Worm (Caenorhabditis elegans) whole organism, L3 larva: Measurements from ENCODE around the gene H40L08.8.

ENCODE experiments used
- ZK546.5 ChIP-seq: sonication (generic microtip); optimal IDR thresholded peaks from 2 replicates; lab custom pipeline; 2017; ENCODE audit warnings: missing biosample characterization, missing genetic modification characterization
- aly-2 ChIP-seq: fragments of 150-350 bp; optimal IDR thresholded peaks from 2 replicates; lab custom pipeline; 2014; ENCODE audit warnings: missing biosample characterization, missing genetic modification characterization
- ama-1 ChIP-seq: fragments of 150-350 bp; optimal IDR thresholded peaks from 2 replicates; lab custom pipeline; 2018
- ceh-16 ChIP-seq: sonication (generic microtip); optimal IDR thresholded peaks from 2 replicates; lab custom pipeline; 2017; ENCODE audit warnings: missing biosample characterization, missing genetic modification characterization
- ceh-28 ChIP-seq: fragments of 150-350 bp; optimal IDR thresholded peaks from 2 replicates; lab custom pipeline; 2014; ENCODE audit warnings: missing biosample characterization, missing genetic modification reagents, missing genetic modification characterization
- ceh-9 ChIP-seq: sonication (generic microtip); optimal IDR thresholded peaks from 2 replicates; lab custom pipeline; 2018; ENCODE audit warnings: missing biosample characterization, missing genetic modification characterization
- daf-12 ChIP-seq: fragments of 150-350 bp; optimal IDR thresholded peaks from 2 replicates; lab custom pipeline; 2014; ENCODE audit warnings: missing biosample characterization, missing genetic modification reagents, missing genetic modification characterization
- egl-27 ChIP-seq: sonication (generic microtip); optimal IDR thresholded peaks from 4 replicates; lab custom pipeline; 2017; ENCODE audit warnings: missing biosample characterization, missing genetic modification reagents, missing genetic modification characterization
- egl-5 ChIP-seq: fragments of 150-350 bp; optimal IDR thresholded peaks from 2 replicates; lab custom pipeline; 2017; ENCODE audit warnings: missing biosample characterization, missing genetic modification reagents, missing genetic modification characterization, inconsistent platforms
- elt-1 ChIP-seq: fragments of 150-350 bp; optimal IDR thresholded peaks from 2 replicates; lab custom pipeline; 2014; ENCODE audit warnings: missing biosample characterization, missing genetic modification characterization
- elt-2 ChIP-seq: sonication (generic microtip); optimal IDR thresholded peaks from 2 replicates; lab custom pipeline; 2016; ENCODE audit warnings: missing genetic modification reagents, mild to moderate bottlenecking, missing genetic modification characterization, missing compliant biosample characterization
- elt-3 ChIP-seq, 3 experiments: fragments of 150-350 bp in 1 of 3; sonication (generic microtip) in 2 of 3; optimal IDR thresholded peaks; 2 replicates in 2 of 3; 4 replicates in 1 of 3; lab custom pipeline; 2014 to 2017; ENCODE audit warnings: missing biosample characterization in 3 of 3, missing genetic modification characterization in 3 of 3
- fkh-10 ChIP-seq: sonication (generic microtip); optimal IDR thresholded peaks from 2 replicates; lab custom pipeline; 2017; ENCODE audit warnings: missing biosample characterization, missing genetic modification reagents, missing genetic modification characterization
- fkh-2 ChIP-seq: fragments of 150-350 bp; optimal IDR thresholded peaks from 2 replicates; lab custom pipeline; 2014; ENCODE audit warnings: missing biosample characterization, missing genetic modification reagents, missing genetic modification characterization
- fos-1 ChIP-seq: fragments of 150-350 bp; optimal IDR thresholded peaks from 2 replicates; lab custom pipeline; 2014; ENCODE audit warnings: missing biosample characterization, missing genetic modification characterization
- hmg-11 ChIP-seq: sonication (generic microtip); optimal IDR thresholded peaks from 2 replicates; lab custom pipeline; 2016; ENCODE audit warnings: missing genetic modification characterization, missing compliant biosample characterization
- lin-15B ChIP-seq: fragments of 150-350 bp; optimal IDR thresholded peaks from 2 replicates; lab custom pipeline; 2014; ENCODE audit warnings: missing biosample characterization, missing genetic modification characterization
- lin-39 ChIP-seq: fragments of 150-350 bp; optimal IDR thresholded peaks from 2 replicates; lab custom pipeline; 2018; ENCODE audit warnings: missing biosample characterization, missing genetic modification reagents, missing genetic modification characterization
- lsy-12 ChIP-seq: sonication (generic microtip); optimal IDR thresholded peaks from 2 replicates; lab custom pipeline; 2016; ENCODE audit warnings: mild to moderate bottlenecking, missing genetic modification characterization, missing compliant biosample characterization
- mdl-1 ChIP-seq: fragments of 150-350 bp; optimal IDR thresholded peaks from 2 replicates; lab custom pipeline; 2014; ENCODE audit warnings: missing biosample characterization, missing genetic modification characterization
- mml-1 ChIP-seq: fragments of 150-350 bp; sonication (generic microtip); optimal IDR thresholded peaks from 3 replicates; lab custom pipeline; 2014; ENCODE audit warnings: missing biosample characterization, missing genetic modification characterization
- nfya-1 ChIP-seq: sonication (generic microtip); optimal IDR thresholded peaks from 2 replicates; lab custom pipeline; 2017; ENCODE audit warnings: missing genetic modification characterization, mild to moderate bottlenecking, missing compliant biosample characterization, antibody characterized with exemption, moderate library complexity; ENCODE audit not compliant: insufficient read depth
- nhr-11 ChIP-seq: fragments of 150-350 bp; optimal IDR thresholded peaks from 2 replicates; lab custom pipeline; 2014; ENCODE audit warnings: missing biosample characterization, missing genetic modification characterization
- nhr-12 ChIP-seq: fragments of 150-350 bp; optimal IDR thresholded peaks from 2 replicates; lab custom pipeline; 2014; ENCODE audit warnings: missing biosample characterization, missing genetic modification characterization
- nhr-23 ChIP-seq: fragments of 150-350 bp; optimal IDR thresholded peaks from 2 replicates; lab custom pipeline; 2014; ENCODE audit warnings: missing biosample characterization, missing genetic modification reagents, missing genetic modification characterization
- nhr-25 ChIP-seq: sonication (generic microtip); optimal IDR thresholded peaks from 2 replicates; lab custom pipeline; 2017; ENCODE audit warnings: missing biosample characterization, missing genetic modification characterization
- nhr-28 ChIP-seq: fragments of 150-350 bp; optimal IDR thresholded peaks from 2 replicates; lab custom pipeline; 2014; ENCODE audit warnings: missing biosample characterization, missing genetic modification characterization
- nhr-43 ChIP-seq: sonication (generic microtip); optimal IDR thresholded peaks from 2 replicates; lab custom pipeline; 2016; ENCODE audit warnings: mild to moderate bottlenecking, missing genetic modification characterization, missing compliant biosample characterization; ENCODE audit not compliant: poor library complexity, severe bottlenecking
- nhr-76 ChIP-seq: fragments of 150-350 bp; sonication (generic microtip); optimal IDR thresholded peaks from 5 replicates; lab custom pipeline; 2014; ENCODE audit warnings: missing biosample characterization, missing genetic modification characterization
- nhr-77 ChIP-seq: fragments of 150-350 bp; optimal IDR thresholded peaks from 2 replicates; lab custom pipeline; 2014; ENCODE audit warnings: missing biosample characterization, missing genetic modification characterization
- pha-4 ChIP-seq: fragments of 150-350 bp; optimal IDR thresholded peaks from 2 replicates; lab custom pipeline; 2014; ENCODE audit warnings: missing biosample characterization, missing genetic modification reagents, missing genetic modification characterization
- pqm-1 ChIP-seq: fragments of 150-350 bp; optimal IDR thresholded peaks from 2 replicates; lab custom pipeline; 2017; ENCODE audit warnings: missing biosample characterization, missing genetic modification characterization, inconsistent platforms
- sea-2 ChIP-seq: fragments of 150-350 bp; sonication (generic microtip); optimal IDR thresholded peaks from 4 replicates; lab custom pipeline; 2014; ENCODE audit warnings: missing biosample characterization, missing genetic modification reagents, missing genetic modification characterization
- skn-1 ChIP-seq: fragments of 150-350 bp; optimal IDR thresholded peaks from 2 replicates; lab custom pipeline; 2014; ENCODE audit warnings: missing biosample characterization, missing genetic modification characterization
- snpc-4 ChIP-seq: fragments of 150-350 bp; optimal IDR thresholded peaks from 2 replicates; lab custom pipeline; 2014; ENCODE audit warnings: missing biosample characterization, missing genetic modification characterization
- tbx-2 ChIP-seq: sonication (generic microtip); optimal IDR thresholded peaks from 2 replicates; lab custom pipeline; 2016; ENCODE audit warnings: mild to moderate bottlenecking, missing genetic modification characterization, missing compliant biosample characterization
- zag-1 ChIP-seq: fragments of 150-350 bp; optimal IDR thresholded peaks from 2 replicates; lab custom pipeline; 2014; ENCODE audit warnings: missing biosample characterization, missing genetic modification characterization
- ztf-4 ChIP-seq: fragments of 150-350 bp; optimal IDR thresholded peaks from 2 replicates; lab custom pipeline; 2014; ENCODE audit warnings: missing biosample characterization, missing genetic modification characterization

Gene H40L08.8

ce11 chrX:15077597-15078261 is at the start of gene H40L08.8, which contains the start of the genes H40L08.2 and H40L08.7:
Gene H40L08.8, minus strand, starts transcription at chrX:15077633.
Gene H40L08.2, minus strand, starts transcription at chrX:15077744.
Gene H40L08.7, minus strand, starts transcription at chrX:15077744.
- TF ChIP-seq pqm-1 (tag; lab: Kevin White, UChicago) (no peak), ZK546.5 (no peak), nhr-76 (tag; lab: Kevin White, UChicago) (no peak), pha-4 (tag; lab: Kevin White, UChicago) (no peak), elt-3 (tag; optimal IDR thresholded peaks at IDR 0.05; lab: Kevin White, UChicago) (peak in 1 of 3 experiments; percentile 43), elt-1 (peak; percentile 30), lin-15B (tag; lab: Kevin White, UChicago) (no peak), nhr-12 (no peak), lin-39 (tag; lab: Kevin White, UChicago) (peak; percentile 0), nhr-28 (no peak), nhr-25 (peak; percentile 77), nhr-43 (tag; lab: Kevin White, UChicago) (peak; percentile 61), fkh-2 (tag; lab: Kevin White, UChicago) (no peak), ceh-28 (tag; lab: Kevin White, UChicago) (peak; percentile 6), elt-2 (tag; lab: Kevin White, UChicago) (no peak), lsy-12 (tag; lab: Kevin White, UChicago) (no peak), nhr-23 (tag; lab: Kevin White, UChicago) (peak; percentile 79), aly-2 (tag; lab: Kevin White, UChicago) (no peak), snpc-4 (tag; lab: Kevin White, UChicago) (peak; percentile 5), nfya-1 (no peak), ama-1 (lab: Kevin White, UChicago) (peak; percentile 90), skn-1 (tag; lab: Kevin White, UChicago) (no peak), ztf-4 (no peak)

ce11 chrX:15126736-15127135 is 49.3 kb upstream of the H40L08.8 start:
- TF ChIP-seq nhr-77 (tag; lab: Kevin White, UChicago) (no peak), egl-5 (tag; lab: Kevin White, UChicago) (no peak), nhr-11 (no peak), hmg-11 (tag; lab: Kevin White, UChicago) (no peak), fkh-2 (tag; lab: Kevin White, UChicago) (no peak), nhr-76 (tag; lab: Kevin White, UChicago) (no peak), zag-1 (no peak), sea-2 (GFP tag; lab: Kevin White, UChicago) (no peak), skn-1 (tag; lab: Kevin White, UChicago) (no peak), egl-27 (tag; lab: Kevin White, UChicago) (no peak), tbx-2 (tag; lab: Kevin White, UChicago) (no peak), ceh-9 (tag; lab: Kevin White, UChicago) (no peak)

DNA sequence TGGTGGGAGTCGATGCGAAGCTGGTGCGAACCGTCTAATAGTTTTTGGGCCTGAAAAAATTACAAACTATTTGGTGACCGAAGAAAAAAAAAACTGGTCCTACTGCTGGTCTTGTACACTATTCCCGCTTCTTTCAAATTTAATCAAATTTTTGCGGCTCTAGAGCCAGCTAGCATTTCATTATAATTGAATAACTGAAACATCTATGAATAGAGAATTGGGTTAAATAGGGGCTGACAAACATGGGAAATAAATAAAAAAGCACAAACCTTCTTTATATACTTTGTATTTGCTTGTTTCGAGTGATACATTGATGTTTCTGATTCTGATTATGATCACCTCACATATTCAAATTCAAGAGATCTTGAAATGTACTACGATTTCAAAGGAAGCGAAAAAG is 47.7 kb upstream of the H40L08.8 start:
- TF ChIP-seq pqm-1 (tag; lab: Kevin White, UChicago) (no peak), nhr-77 (tag; lab: Kevin White, UChicago) (no peak), sea-2 (GFP tag; lab: Kevin White, UChicago) (no peak), fos-1 (tag; lab: Kevin White, UChicago) (no peak), nhr-25 (no peak), mml-1 (tag; lab: Kevin White, UChicago) (no peak), daf-12 (no peak), nhr-76 (tag; lab: Kevin White, UChicago) (no peak), egl-27 (tag; lab: Kevin White, UChicago) (no peak)

ce11 chrX:15120545-15120944 is 43.1 kb upstream of the H40L08.8 start:
- TF ChIP-seq mdl-1 (tag; lab: Kevin White, UChicago) (no peak), elt-2 (tag; lab: Kevin White, UChicago) (no peak), snpc-4 (tag; lab: Kevin White, UChicago) (no peak), ceh-16 (tag; lab: Kevin White, UChicago) (no peak), lin-39 (tag; lab: Kevin White, UChicago) (no peak), nhr-43 (tag; lab: Kevin White, UChicago) (no peak), egl-5 (tag; lab: Kevin White, UChicago) (no peak), fkh-10 (GFP tag; lab: Kevin White, UChicago) (no peak), fos-1 (tag; lab: Kevin White, UChicago) (no peak), hmg-11 (tag; lab: Kevin White, UChicago) (no peak)
